Worm (Caenorhabditis elegans) whole organism, early embryonic: Measurements from ENCODE around the gene gpa-8.

Source experiments
- ama-1 ChIP-seq: fragments of 150-350 bp; optimal IDR thresholded peaks from 2 replicates; lab custom pipeline; 2014
- ceh-13 ChIP-seq: fragments of 200-800 bp; sonication (Bioruptor generic); optimal IDR thresholded peaks from 2 replicates; lab custom pipeline; 2018; ENCODE audit warnings: mild to moderate bottlenecking, missing genetic modification characterization, missing compliant biosample characterization
- ceh-36 ChIP-seq: sonication (generic microtip); optimal IDR thresholded peaks from 2 replicates; lab custom pipeline; 2016; ENCODE audit warnings: missing genetic modification characterization, inconsistent platforms, missing compliant biosample characterization
- ets-7 ChIP-seq: sonication (generic microtip); optimal IDR thresholded peaks from 2 replicates; lab custom pipeline; 2016; ENCODE audit warnings: missing genotype, missing genetic modification characterization, missing compliant biosample characterization
- hmbx-1 ChIP-seq: sonication (generic microtip); optimal IDR thresholded peaks from 2 replicates; lab custom pipeline; 2016; ENCODE audit warnings: mild to moderate bottlenecking, missing genetic modification characterization, missing compliant biosample characterization
- hmg-4 ChIP-seq: fragments of 200-800 bp; sonication (Bioruptor generic); optimal IDR thresholded peaks from 2 replicates; lab custom pipeline; 2018; ENCODE audit warnings: mild to moderate bottlenecking, missing genetic modification characterization, missing compliant biosample characterization
- pes-1 ChIP-seq: fragments of 200-800 bp; sonication (Bioruptor generic); IDR thresholded peaks from 2 replicates; pipeline ENCODE4 v1.3.6; 2022; ENCODE audit warnings: missing genetic modification reagents, missing genetic modification characterization, missing compliant biosample characterization
- scrt-1 ChIP-seq: fragments of 200-800 bp; sonication (Bioruptor generic); IDR thresholded peaks from 2 replicates; pipeline ENCODE4 v1.3.6; 2022; ENCODE audit warnings: missing genetic modification characterization, missing compliant biosample characterization
- sea-1 ChIP-seq: fragments of 200-800 bp; sonication (Bioruptor generic); conservative IDR thresholded peaks from 2 replicates; pipeline ENCODE4 v1.3.6; 2022; ENCODE audit warnings: missing genetic modification characterization, missing compliant biosample characterization
- tbx-11 ChIP-seq: fragments of 200-800 bp; sonication (Bioruptor generic); IDR thresholded peaks from 2 replicates; pipeline ENCODE4 v1.3.6; 2022; ENCODE audit warnings: missing genetic modification characterization, missing compliant biosample characterization
- tbx-37 ChIP-seq: fragments of 200-800 bp; sonication (Bioruptor generic); conservative IDR thresholded peaks from 2 replicates; pipeline ENCODE4 v1.3.6; 2022; ENCODE audit warnings: missing genetic modification reagents, missing genetic modification characterization, missing compliant biosample characterization
- tra-4 ChIP-seq: sonication (generic microtip); optimal IDR thresholded peaks from 2 replicates; lab custom pipeline; 2017; ENCODE audit warnings: missing genetic modification characterization, missing compliant biosample characterization

ce11 chrV:12599110-12599509 is 41.2 kb downstream of the gpa-8 start, which contains the start of the genes C14C10.10 and ril-2:
- TF ChIP-seq pes-1 (GFP tag; lab: Robert Waterston, UW) (no peak), ama-1 (lab: Kevin White, UChicago) (no peak), tbx-11 (GFP tag; lab: Robert Waterston, UW) (no peak), ets-7 (no peak), tra-4 (tag; lab: Kevin White, UChicago) (no peak), scrt-1 (no peak), hmg-4 (no peak), ceh-36 (tag; lab: Kevin White, UChicago) (no peak), sea-1 (no peak), tbx-37 (GFP tag; lab: Robert Waterston, UW) (no peak), ceh-13 (GFP tag; lab: Kevin White, UChicago) (no peak), hmbx-1 (tag; lab: Kevin White, UChicago) (no peak)
